Worm (Caenorhabditis elegans): ENCODE results near the gene fars-2.

DNA sequence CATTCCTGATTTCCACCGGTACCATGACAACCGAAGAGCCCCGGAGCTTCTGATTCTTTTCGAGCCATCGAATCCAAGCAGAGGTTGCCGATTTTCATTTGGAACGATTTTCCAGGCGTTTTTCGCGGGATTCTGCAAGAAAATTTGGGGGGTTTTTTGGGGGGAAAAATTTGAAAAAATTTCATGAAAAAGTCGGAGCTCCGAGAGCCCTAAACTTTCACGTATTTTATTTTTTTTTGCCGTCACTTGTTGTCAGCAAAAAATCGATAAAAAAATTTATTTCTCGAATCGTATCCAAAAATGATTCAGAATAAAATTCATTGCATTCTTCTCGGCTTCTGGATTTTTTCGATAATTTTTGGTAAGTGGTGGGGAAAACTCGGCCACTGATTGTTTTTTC, 24.3 kb downstream of the fars-2 start, which contains the start of gene Y116F11B.13:
- TF ChIP-seq attf-3 (GFP tag; conservative IDR thresholded peaks at IDR 0.05) (no peak), sea-2 (GFP tag; IDR thresholded peaks at IDR 0.05) (no peak), lsy-27 (tag; optimal IDR thresholded peaks at IDR 0.05; ENCODE audit: borderline replicate concordance, insufficient read depth) (no peak), xnd-1 (tag; optimal IDR thresholded peaks at IDR 0.05) (no peak), ztf-26 (tag; optimal IDR thresholded peaks at IDR 0.05) (no peak), Y56A3A.18 (GFP tag; IDR thresholded peaks at IDR 0.05) (no peak), D2030.7 (GFP tag; IDR thresholded peaks at IDR 0.05) (no peak), lin-40 (tag; optimal IDR thresholded peaks at IDR 0.05) (no peak), hsf-1 (GFP tag; IDR thresholded peaks at IDR 0.05) (no peak), unc-62 (GFP tag; optimal IDR thresholded peaks at IDR 0.05) (no peak)
